Worm (Caenorhabditis elegans) whole organism, young adult: ENCODE measurements around the gene elo-8.

ENCODE experiments used
- B0336.3 ChIP-seq: fragments of 200-800 bp; sonication (Bioruptor generic); IDR thresholded peaks from 2 replicates; pipeline ENCODE4 v1.3.6; 2022; ENCODE audit warnings: missing genetic modification characterization, missing compliant biosample characterization
- F33H1.4 ChIP-seq: fragments of 200-800 bp; sonication (Bioruptor generic); IDR thresholded peaks from 2 replicates; pipeline ENCODE4 v1.3.6; 2022; ENCODE audit warnings: missing genetic modification reagents, missing genetic modification characterization, missing compliant biosample characterization
- K12H6.12 ChIP-seq: fragments of 200-800 bp; sonication (Bioruptor generic); optimal IDR thresholded peaks from 2 replicates; lab custom pipeline; 2018; ENCODE audit warnings: mild to moderate bottlenecking, missing genetic modification characterization, missing compliant biosample characterization
- Y53G8AR.9 ChIP-seq: fragments of 200-800 bp; sonication (Bioruptor generic); conservative IDR thresholded peaks from 2 replicates; pipeline ENCODE4 v1.3.6; 2022; ENCODE audit warnings: missing genetic modification reagents, missing genetic modification characterization, missing compliant biosample characterization
- Y95B8A.8 ChIP-seq: fragments of 200-800 bp; sonication (Bioruptor generic); IDR thresholded peaks from 2 replicates; pipeline ENCODE4 v1.3.6; 2022; ENCODE audit warnings: missing genetic modification reagents, missing genetic modification characterization, missing compliant biosample characterization
- ama-1 ChIP-seq, 3 experiments: fragments of 150-350 bp in 1 of 3; sonication (generic microtip) in 2 of 3; optimal IDR thresholded peaks; 2 replicates each; lab custom pipeline; 2014 to 2018; ENCODE audit warnings: missing biosample characterization in 2 of 3, missing genetic modification characterization in 2 of 3, missing genetic modification reagents in 2 of 3
- aptf-2 ChIP-seq: fragments of 200-800 bp; sonication (Bioruptor generic); conservative IDR thresholded peaks from 2 replicates; pipeline ENCODE4 v1.3.6; 2022; ENCODE audit warnings: missing genetic modification reagents, missing genetic modification characterization, missing compliant biosample characterization
- aptf-3 ChIP-seq: fragments of 200-800 bp; sonication (Bioruptor generic); IDR thresholded peaks from 2 replicates; pipeline ENCODE4 v1.3.6; 2022; ENCODE audit warnings: missing genetic modification characterization, missing compliant biosample characterization
- attf-5 ChIP-seq: fragments of 200-800 bp; sonication (Bioruptor generic); optimal IDR thresholded peaks from 2 replicates; lab custom pipeline; 2018; ENCODE audit warnings: mild to moderate bottlenecking, missing genetic modification characterization, missing compliant biosample characterization
- bed-1 ChIP-seq: fragments of 200-800 bp; sonication (Bioruptor generic); IDR thresholded peaks from 2 replicates; pipeline ENCODE4 v1.3.6; 2022; ENCODE audit warnings: missing genetic modification reagents, missing genetic modification characterization, missing compliant biosample characterization
- bed-2 ChIP-seq: fragments of 200-800 bp; sonication (Bioruptor generic); IDR thresholded peaks from 2 replicates; pipeline ENCODE4 v1.3.6; 2022; ENCODE audit warnings: missing genetic modification reagents, missing genetic modification characterization, missing compliant biosample characterization
- cebp-1 ChIP-seq, 2 experiments: fragments of 200-800 bp in 1 of 2; sonication (Bioruptor generic) in 1 of 2; sonication (generic microtip) in 1 of 2; IDR thresholded peaks in 1 of 2; optimal IDR thresholded peaks in 1 of 2; 2 replicates each; pipeline versions ENCODE4 v1.3.6 to Lab custom; 2017 to 2022; ENCODE audit warnings: missing compliant biosample characterization in 2 of 2, missing genetic modification characterization in 2 of 2, mild to moderate bottlenecking in 1 of 2, missing genetic modification reagents in 1 of 2, moderate library complexity in 1 of 2
- cebp-2 ChIP-seq: fragments of 200-800 bp; sonication (Bioruptor generic); IDR thresholded peaks from 2 replicates; pipeline ENCODE4 v1.3.6; 2022; ENCODE audit warnings: missing genetic modification characterization, missing compliant biosample characterization
- ceh-27 ChIP-seq: fragments of 200-800 bp; sonication (Bioruptor generic); optimal IDR thresholded peaks from 2 replicates; lab custom pipeline; 2018; ENCODE audit warnings: mild to moderate bottlenecking, missing genetic modification characterization, moderate library complexity, missing compliant biosample characterization
- dox-1 ChIP-seq: fragments of 200-800 bp; sonication (Bioruptor generic); IDR thresholded peaks from 2 replicates; pipeline ENCODE4 v1.3.6; 2022; ENCODE audit warnings: missing genetic modification reagents, missing genetic modification characterization, missing compliant biosample characterization
- dpff-1 ChIP-seq: sonication (generic microtip); optimal IDR thresholded peaks from 2 replicates; lab custom pipeline; 2017; ENCODE audit warnings: mild to moderate bottlenecking, missing genetic modification characterization, missing compliant biosample characterization
- egl-44 ChIP-seq: fragments of 200-800 bp; sonication (Bioruptor generic); IDR thresholded peaks from 2 replicates; pipeline ENCODE4 v1.3.6; 2022; ENCODE audit warnings: missing genetic modification reagents, missing genetic modification characterization, missing compliant biosample characterization
- egrh-3 ChIP-seq: fragments of 200-800 bp; sonication (Bioruptor generic); IDR thresholded peaks from 2 replicates; pipeline ENCODE4 v1.3.6; 2022; ENCODE audit warnings: missing genetic modification reagents, missing genetic modification characterization, missing compliant biosample characterization
- ekl-4 ChIP-seq: fragments of 200-800 bp; sonication (Bioruptor generic); IDR thresholded peaks from 2 replicates; pipeline ENCODE4 v1.3.6; 2022; ENCODE audit warnings: missing genetic modification reagents, missing genetic modification characterization, missing compliant biosample characterization
- fkh-3 ChIP-seq: sonication (generic microtip); optimal IDR thresholded peaks from 2 replicates; lab custom pipeline; 2016; ENCODE audit warnings: mild to moderate bottlenecking, missing genetic modification characterization, missing compliant biosample characterization
- hmg-1.2 ChIP-seq: fragments of 200-800 bp; sonication (Bioruptor generic); IDR thresholded peaks from 2 replicates; pipeline ENCODE4 v1.3.6; 2022; ENCODE audit warnings: missing genetic modification reagents, missing genetic modification characterization, missing compliant biosample characterization
- lin-26 ChIP-seq: fragments of 200-800 bp; sonication (Bioruptor generic); IDR thresholded peaks from 2 replicates; pipeline ENCODE4 v1.3.6; 2022; ENCODE audit warnings: missing genetic modification reagents, missing genetic modification characterization, missing compliant biosample characterization
- lin-40 ChIP-seq: sonication (generic microtip); optimal IDR thresholded peaks from 2 replicates; lab custom pipeline; 2016; ENCODE audit warnings: missing genetic modification characterization, mild to moderate bottlenecking, missing compliant biosample characterization, missing genotype, missing genetic modification reagents
- madf-10 ChIP-seq: sonication (generic microtip); optimal IDR thresholded peaks from 2 replicates; lab custom pipeline; 2016; ENCODE audit warnings: mild to moderate bottlenecking, missing genetic modification characterization, missing compliant biosample characterization
- mcd-1 ChIP-seq: fragments of 200-800 bp; sonication (Bioruptor generic); IDR thresholded peaks from 2 replicates; pipeline ENCODE4 v1.3.6; 2022; ENCODE audit warnings: missing genetic modification reagents, missing genetic modification characterization, missing compliant biosample characterization
- nfya-2 ChIP-seq: fragments of 200-800 bp; sonication (Bioruptor generic); IDR thresholded peaks from 2 replicates; pipeline ENCODE4 v1.3.6; 2022; ENCODE audit warnings: missing genetic modification reagents, missing genetic modification characterization, missing compliant biosample characterization
- nhr-120 ChIP-seq: fragments of 200-800 bp; sonication (Bioruptor generic); IDR thresholded peaks from 2 replicates; pipeline ENCODE4 v1.3.6; 2022; ENCODE audit warnings: missing genetic modification characterization, missing compliant biosample characterization
- nhr-27 ChIP-seq: fragments of 200-800 bp; sonication (Bioruptor generic); optimal IDR thresholded peaks from 2 replicates; lab custom pipeline; 2018; ENCODE audit warnings: mild to moderate bottlenecking, missing genetic modification characterization, moderate library complexity, missing compliant biosample characterization
- nhr-80 ChIP-seq: sonication (generic microtip); optimal IDR thresholded peaks from 2 replicates; lab custom pipeline; 2016; ENCODE audit warnings: missing genetic modification characterization, missing compliant biosample characterization
- pbrm-1 ChIP-seq: fragments of 200-800 bp; sonication (Bioruptor generic); IDR thresholded peaks from 2 replicates; pipeline ENCODE4 v1.3.6; 2022; ENCODE audit warnings: missing genetic modification reagents, missing genetic modification characterization, missing compliant biosample characterization
- sea-2 ChIP-seq: fragments of 200-800 bp; sonication (Bioruptor generic); IDR thresholded peaks from 2 replicates; pipeline ENCODE4 v1.3.6; 2022; ENCODE audit warnings: missing genetic modification characterization, missing compliant biosample characterization
- snpc-4 ChIP-seq, 5 experiments: fragments of 150-350 bp in 1 of 5; sonication (generic microtip) in 4 of 5; optimal IDR thresholded peaks; 2 replicates each; lab custom pipeline; 2014 to 2018; ENCODE audit warnings: missing genetic modification characterization in 5 of 5, missing biosample characterization in 3 of 5, antibody characterized with exemption in 2 of 5, mild to moderate bottlenecking in 2 of 5, missing compliant biosample characterization in 2 of 5, missing genotype in 2 of 5, moderate library complexity in 2 of 5, missing genetic modification reagents in 1 of 5
- somi-1 ChIP-seq: fragments of 200-800 bp; sonication (Bioruptor generic); optimal IDR thresholded peaks from 2 replicates; lab custom pipeline; 2018; ENCODE audit warnings: mild to moderate bottlenecking, missing genetic modification characterization, missing compliant biosample characterization
- sptf-2 ChIP-seq: fragments of 200-800 bp; sonication (Bioruptor generic); optimal IDR thresholded peaks from 2 replicates; lab custom pipeline; 2018; ENCODE audit warnings: mild to moderate bottlenecking, missing genetic modification characterization, missing compliant biosample characterization
- tbx-9 ChIP-seq: sonication (generic microtip); optimal IDR thresholded peaks from 2 replicates; lab custom pipeline; 2016; ENCODE audit warnings: borderline replicate concordance, missing genetic modification characterization, inconsistent platforms, missing compliant biosample characterization
- zfh-2 ChIP-seq: fragments of 200-800 bp; sonication (Bioruptor generic); conservative IDR thresholded peaks from 2 replicates; pipeline ENCODE4 v1.3.6; 2022; ENCODE audit warnings: missing genetic modification reagents, missing genetic modification characterization, missing compliant biosample characterization
- ztf-18 ChIP-seq: sonication (generic microtip); optimal IDR thresholded peaks from 2 replicates; lab custom pipeline; 2016; ENCODE audit warnings: missing genotype, mild to moderate bottlenecking, missing genetic modification characterization, missing compliant biosample characterization
- ztf-6 ChIP-seq: fragments of 200-800 bp; sonication (Bioruptor generic); IDR thresholded peaks from 2 replicates; pipeline ENCODE4 v1.3.6; 2022; ENCODE audit warnings: missing genetic modification reagents, missing genetic modification characterization, missing compliant biosample characterization

Gene elo-8

ce11 chrIII:11193251-11193650 is 38.6 kb downstream of the elo-8 start:
- peak; percentile 86 for TF ChIP-seq nhr-80 (tag; lab: Kevin White, UChicago)
- no peak for TF ChIP-seq somi-1 (GFP tag; lab: Kevin White, UChicago)
- no peak for TF ChIP-seq aptf-2 (GFP tag; lab: Robert Waterston, UW)
- no peak for TF ChIP-seq tbx-9 (tag; lab: Kevin White, UChicago)
- TF ChIP-seq lin-26: no peak
- TF ChIP-seq nfya-2 (GFP tag; lab: Robert Waterston, UW): no peak
- TF ChIP-seq ekl-4: no peak
- no peak for TF ChIP-seq bed-2 (GFP tag; lab: Robert Waterston, UW)
- no peak for TF ChIP-seq Y95B8A.8 (GFP tag; lab: Robert Waterston, UW)
- TF ChIP-seq dox-1 (GFP tag; lab: Robert Waterston, UW): 0 out of 2 replicates have a peak, but pooled peaks have one; percentile 14
- TF ChIP-seq sptf-2 (GFP tag; lab: Kevin White, UChicago): no peak
- TF ChIP-seq fkh-3 (tag; lab: Kevin White, UChicago): no peak
- TF ChIP-seq bed-1 (GFP tag; lab: Robert Waterston, UW): no peak
- no peak for TF ChIP-seq dpff-1 (tag; lab: Kevin White, UChicago)
- no peak for TF ChIP-seq ztf-6 (GFP tag; lab: Robert Waterston, UW)

ce11 chrIII:11188132-11188531 is 43.7 kb downstream of the elo-8 start:
- 0 out of 2 replicates have a peak, but pooled peaks have one; percentile 11 for TF ChIP-seq egrh-3
- peak; percentile 72 for TF ChIP-seq nhr-80 (tag; lab: Kevin White, UChicago)
- TF ChIP-seq zfh-2: 0 out of 2 replicates have a peak, but pooled peaks have one; percentile 13
- TF ChIP-seq ama-1 (optimal IDR thresholded peaks at IDR 0.05; lab: Kevin White, UChicago): no peak
- no peak for TF ChIP-seq ama-1 (GFP tag; optimal IDR thresholded peaks at IDR 0.05; lab: Kevin White, UChicago)
- TF ChIP-seq dox-1 (GFP tag; lab: Robert Waterston, UW): 0 out of 2 replicates have a peak, but pooled peaks have one; percentile 19
- no peak for TF ChIP-seq F33H1.4 (GFP tag; lab: Robert Waterston, UW)
- no peak for TF ChIP-seq sea-2 (GFP tag; lab: Robert Waterston, UW)

ce11 chrIII:11185483-11186115 is 46.3 kb downstream of the elo-8 start:
- no peak for TF ChIP-seq ztf-6 (GFP tag; lab: Robert Waterston, UW)
- 0 out of 2 replicates have a peak, but pooled peaks have one; percentile 20 for TF ChIP-seq mcd-1 (GFP tag; lab: Robert Waterston, UW)
- TF ChIP-seq ekl-4: 0 out of 2 replicates have a peak, but pooled peaks have one; percentile 39
- TF ChIP-seq K12H6.12: peak; percentile 77
- TF ChIP-seq egl-44: 0 out of 2 replicates have a peak, but pooled peaks have one; percentile 11
- peak; percentile 30 for TF ChIP-seq attf-5
- TF ChIP-seq madf-10 (tag; lab: Kevin White, UChicago): peak; percentile 75
- peak; percentile 57; the same call in 1 of the 2 replicates for TF ChIP-seq dox-1 (GFP tag; lab: Robert Waterston, UW)
- TF ChIP-seq Y53G8AR.9: no peak
- peak; percentile 38 for TF ChIP-seq nhr-27
- TF ChIP-seq cebp-2 (GFP tag; lab: Robert Waterston, UW): peak; percentile 66; the same call in 1 of the 2 replicates
- TF ChIP-seq pbrm-1: no peak
- peak; percentile 28 for TF ChIP-seq ztf-18
- TF ChIP-seq hmg-1.2 (GFP tag; lab: Robert Waterston, UW): peak; percentile 17; the same call in 1 of the 2 replicates
- TF ChIP-seq lin-40 (tag; lab: Kevin White, UChicago): peak; percentile 11
- peak; percentile 77 for TF ChIP-seq egrh-3
- TF ChIP-seq nhr-80 (tag; lab: Kevin White, UChicago): peak; percentile 80
- peak; percentile 54 for TF ChIP-seq ceh-27 (GFP tag; lab: Kevin White, UChicago)
- no peak for TF ChIP-seq sptf-2 (GFP tag; lab: Kevin White, UChicago)
- TF ChIP-seq snpc-4 (GFP tag; optimal IDR thresholded peaks at IDR 0.05; lab: Kevin White, UChicago): no peak
- peak in 2 of 4 experiments; percentile 16 to 33 for TF ChIP-seq snpc-4 (tag; optimal IDR thresholded peaks at IDR 0.05; lab: Kevin White, UChicago)
- TF ChIP-seq cebp-1 (GFP tag; IDR thresholded peaks at IDR 0.05; lab: Robert Waterston, UW): no peak
- peak; percentile 55 for TF ChIP-seq cebp-1 (tag; optimal IDR thresholded peaks at IDR 0.05; lab: Kevin White, UChicago)
- TF ChIP-seq nhr-120 (GFP tag; lab: Robert Waterston, UW): no peak
- TF ChIP-seq aptf-3 (GFP tag; lab: Robert Waterston, UW): no peak
- 0 out of 2 replicates have a peak, but pooled peaks have one; percentile 15 for TF ChIP-seq B0336.3 (GFP tag; lab: Robert Waterston, UW)
- TF ChIP-seq zfh-2: peak; percentile 95
- TF ChIP-seq, all 124 proteins: peak for 19
